Fruit fly (Drosophila melanogaster): ENCODE data around the gene CG9449.

dm6 chr3L:19444092-19444491, 53.4 kb downstream of the CG9449 start:
- no peak for TF ChIP-seq psq (optimal IDR thresholded peaks at IDR 0.05)
- TF ChIP-seq Dll (optimal IDR thresholded peaks at IDR 0.05): no peak
- TF ChIP-seq EcR (GFP tag; optimal IDR thresholded peaks at IDR 0.05): no peak
- TF ChIP-seq pan (optimal IDR thresholded peaks at IDR 0.05): no peak
- TF ChIP-seq CG8478 (optimal IDR thresholded peaks at IDR 0.05): no peak
- TF ChIP-seq usp (GFP tag; optimal IDR thresholded peaks at IDR 0.05): no peak
